Worm (Caenorhabditis elegans): ENCODE results near the gene unc-31.

The unc-31 gene

DNA sequence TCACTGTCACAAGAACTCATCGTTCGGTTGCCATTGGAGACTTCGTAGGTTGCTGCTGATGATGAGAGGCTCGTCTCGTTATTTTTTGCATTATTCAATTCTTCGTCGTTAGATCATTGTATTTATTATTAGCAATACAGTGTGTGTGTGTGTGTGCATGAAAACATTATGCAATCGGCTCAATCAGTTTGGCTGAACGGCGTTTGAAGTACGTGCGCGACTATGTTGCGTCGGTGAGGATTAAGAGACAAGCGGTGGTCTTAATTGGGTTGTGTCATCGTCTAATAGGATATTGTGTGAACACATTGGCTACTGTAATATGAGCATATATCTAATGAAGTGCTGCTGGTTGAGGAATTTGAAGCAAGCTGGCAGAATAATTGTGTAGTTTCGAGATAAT is 40.2 kb downstream of the unc-31 start:
- no peak for TF ChIP-seq ekl-4 (GFP tag; IDR thresholded peaks at IDR 0.05)
- TF ChIP-seq lsl-1 (GFP tag; optimal IDR thresholded peaks at IDR 0.05): no peak
- TF ChIP-seq attf-6 (GFP tag; IDR thresholded peaks at IDR 0.05): no peak
- TF ChIP-seq tlf-1 (GFP tag; optimal IDR thresholded peaks at IDR 0.05): no peak
- no peak for TF ChIP-seq ceh-79 (tag; optimal IDR thresholded peaks at IDR 0.05)
- TF ChIP-seq nhr-80 (tag; optimal IDR thresholded peaks at IDR 0.05): no peak
- no peak for TF ChIP-seq mxl-1 (tag; optimal IDR thresholded peaks at IDR 0.05)
- TF ChIP-seq F33H1.4 (GFP tag; IDR thresholded peaks at IDR 0.05): no peak
- TF ChIP-seq F57C9.4 (tag; optimal IDR thresholded peaks at IDR 0.05): no peak
- no peak for TF ChIP-seq die-1 (tag; optimal IDR thresholded peaks at IDR 0.05)
- no peak for TF ChIP-seq B0261.1 (tag; optimal IDR thresholded peaks at IDR 0.05)
- TF ChIP-seq egl-18 (GFP tag; IDR thresholded peaks at IDR 0.05): no peak
- TF ChIP-seq snpc-1.1 (tag; optimal IDR thresholded peaks at IDR 0.05; ENCODE audit: insufficient read depth): no peak
- TF ChIP-seq F49E8.2 (tag; optimal IDR thresholded peaks at IDR 0.05; ENCODE audit: insufficient read depth): no peak
- TF ChIP-seq let-607 (tag; optimal IDR thresholded peaks at IDR 0.05): no peak
- TF ChIP-seq hlh-26 (GFP tag; conservative IDR thresholded peaks at IDR 0.05): no peak
- no peak for TF ChIP-seq B0035.1 (tag; optimal IDR thresholded peaks at IDR 0.05)

- TF ChIP-seq K12H6.12 (tag; optimal IDR thresholded peaks at IDR 0.05): no peak
- TF ChIP-seq unc-130 (GFP tag; optimal IDR thresholded peaks at IDR 0.05): no peak
- no peak for TF ChIP-seq B0261.1 (tag; optimal IDR thresholded peaks at IDR 0.05)
- TF ChIP-seq F57C9.4 (tag; optimal IDR thresholded peaks at IDR 0.05): no peak
- peak; percentile 53 for TF ChIP-seq zfh-2 (GFP tag; conservative IDR thresholded peaks at IDR 0.05)
These were observed 43.0 kb downstream of the unc-31 start for ce11 chrIV:12816636-12817035.

DNA sequence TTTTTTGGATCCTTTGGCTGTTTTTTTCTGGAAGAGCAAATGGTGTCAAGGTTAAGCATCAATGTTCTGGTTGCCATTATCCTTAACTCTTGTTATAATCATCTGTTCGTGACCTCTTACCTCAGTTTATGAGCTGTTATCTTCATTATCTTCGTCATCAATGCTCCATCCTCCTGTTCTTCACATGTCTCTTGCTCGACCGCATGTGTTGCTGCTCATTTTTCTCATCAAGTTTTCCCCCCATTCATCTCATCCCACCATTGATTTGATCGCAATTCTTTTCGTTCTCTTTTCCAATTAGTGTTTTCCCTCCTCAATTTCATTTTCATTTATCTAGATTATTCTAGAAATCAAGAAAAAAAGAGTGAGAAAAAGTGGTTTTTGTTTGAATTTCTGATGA is 43.9 kb downstream of the unc-31 start:
- TF ChIP-seq F55B11.4 (tag; optimal IDR thresholded peaks at IDR 0.05; ENCODE audit: borderline replicate concordance, insufficient read depth) (no peak), bed-2 (GFP tag; IDR thresholded peaks at IDR 0.05) (no peak), rcor-1 (GFP tag; IDR thresholded peaks at IDR 0.05) (no peak), F23B12.7 (tag; optimal IDR thresholded peaks at IDR 0.05; ENCODE audit: insufficient read depth) (no peak), C06A6.2 (GFP tag; conservative IDR thresholded peaks at IDR 0.05) (no peak), hrde-1 (tag; optimal IDR thresholded peaks at IDR 0.05; ENCODE audit: borderline replicate concordance) (no peak), sdz-38 (tag; optimal IDR thresholded peaks at IDR 0.05) (no peak), T26A5.8 (tag; optimal IDR thresholded peaks at IDR 0.05) (no peak), lin-35 (GFP tag; optimal IDR thresholded peaks at IDR 0.05) (no peak), akir-1 (GFP tag; optimal IDR thresholded peaks at IDR 0.05) (no peak), B0019.2 (GFP tag; conservative IDR thresholded peaks at IDR 0.05) (no peak), hlh-26 (GFP tag; conservative IDR thresholded peaks at IDR 0.05) (no peak), lsl-1 (GFP tag; optimal IDR thresholded peaks at IDR 0.05) (no peak), let-526 (GFP tag; IDR thresholded peaks at IDR 0.05) (no peak), egrh-3 (GFP tag; IDR thresholded peaks at IDR 0.05) (no peak), C17E4.6 (GFP tag; IDR thresholded peaks at IDR 0.05) (no peak)

DNA sequence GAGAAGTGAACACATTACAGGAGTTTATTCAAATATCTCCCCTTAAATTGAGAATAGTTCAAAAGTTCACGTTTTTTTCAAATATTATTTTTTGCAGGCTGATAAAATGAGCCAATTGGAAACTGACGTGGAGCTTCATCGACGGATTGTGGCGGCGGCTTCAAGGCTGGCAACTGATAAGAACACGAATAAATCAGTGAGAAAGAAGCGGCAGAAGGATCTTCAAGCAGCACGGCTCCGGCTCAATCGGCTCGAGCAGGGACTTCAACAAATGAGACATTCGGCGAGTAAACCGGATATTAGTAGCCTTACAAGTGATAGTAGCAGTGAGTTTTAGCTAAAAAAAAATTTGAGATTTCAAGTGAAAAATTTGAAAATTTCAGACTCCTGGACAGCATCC is 51.6 kb downstream of the unc-31 start, which contains the start of gene M02B1.4:
Gene M02B1.4 (minus strand): TSS at position 9 of the 400 bp plus-strand sequence.
- TF ChIP-seq pha-4 (tag; optimal IDR thresholded peaks at IDR 0.05): no peak
- TF ChIP-seq B0261.1 (tag; optimal IDR thresholded peaks at IDR 0.05): no peak
- no peak for TF ChIP-seq fkh-3 (tag; optimal IDR thresholded peaks at IDR 0.05)
- no peak for TF ChIP-seq lsl-1 (GFP tag; optimal IDR thresholded peaks at IDR 0.05)
- TF ChIP-seq F55B11.4 (tag; optimal IDR thresholded peaks at IDR 0.05; ENCODE audit: borderline replicate concordance, insufficient read depth): no peak
- TF ChIP-seq rpc-1 (optimal IDR thresholded peaks at IDR 0.05): no peak
- no peak for TF ChIP-seq rpc-1 (tag; optimal IDR thresholded peaks at IDR 0.05)
- no peak for TF ChIP-seq ztf-6 (GFP tag; IDR thresholded peaks at IDR 0.05)
- TF ChIP-seq nhr-80 (tag; optimal IDR thresholded peaks at IDR 0.05): no peak
- no peak for TF ChIP-seq hmg-20 (GFP tag; IDR thresholded peaks at IDR 0.05)
- TF ChIP-seq sdz-38 (tag; optimal IDR thresholded peaks at IDR 0.05): no peak
- no peak for TF ChIP-seq Y53F4B.3 (GFP tag; IDR thresholded peaks at IDR 0.05)
- TF ChIP-seq atf-7 (tag; optimal IDR thresholded peaks at IDR 0.05): no peak
- no peak for TF ChIP-seq B0019.2 (GFP tag; conservative IDR thresholded peaks at IDR 0.05)
- TF ChIP-seq dpff-1 (tag; optimal IDR thresholded peaks at IDR 0.05): no peak
- no peak for TF ChIP-seq attf-3 (GFP tag; conservative IDR thresholded peaks at IDR 0.05)
- no peak for TF ChIP-seq madf-6 (GFP tag; IDR thresholded peaks at IDR 0.05)

Data from whole organism, young adult.